Fruit fly (Drosophila melanogaster) whole organism, embryonic: ENCODE measurements around the gene CG13309.

Source experiments
- CG3065 ChIP-seq: fragments of 200-800 bp; sonication (Bioruptor generic); optimal IDR thresholded peaks from 2 replicates; lab custom pipeline; 2016; ENCODE audit warnings: missing biosample characterization, missing genetic modification characterization
- CG4854 ChIP-seq: fragments of 200-800 bp; sonication (Bioruptor generic); optimal IDR thresholded peaks from 2 replicates; lab custom pipeline; 2016; ENCODE audit warnings: missing biosample characterization, missing genetic modification characterization, inconsistent platforms
- Ssrp ChIP-seq: fragments of 200-800 bp; sonication (Bioruptor generic); optimal IDR thresholded peaks from 2 replicates; lab custom pipeline; 2018; ENCODE audit warnings: missing biosample characterization, mild to moderate bottlenecking, missing genetic modification characterization, moderate library complexity
- gcm2 ChIP-seq: fragments of 200-800 bp; sonication (Bioruptor generic); optimal IDR thresholded peaks from 2 replicates; lab custom pipeline; 2016; ENCODE audit warnings: missing biosample characterization, missing genetic modification characterization
- pan ChIP-seq, 4 experiments: fragments of >200 bp in 3 of 4; fragments of 200-800 bp in 1 of 4; sonication (Bioruptor generic) in 1 of 4; optimal IDR thresholded peaks in 3 of 4; IDR thresholded peaks in 1 of 4; 2 replicates each; pipeline versions ENCODE4 v1.3.6 to Lab custom; 2017 to 2022; ENCODE audit warnings: missing biosample characterization in 2 of 4, missing genetic modification characterization in 2 of 4, mixed read lengths in 1 of 4
- shn ChIP-seq: fragments of 200-800 bp; sonication (Bioruptor generic); optimal IDR thresholded peaks from 3 replicates; lab custom pipeline; 2016; ENCODE audit warnings: missing biosample characterization, missing genetic modification characterization

dm6 chr3L:8807113-8807651 is 3.0 kb upstream of the CG13309 start, which contains the start of the genes CG13312 and CG32024:
- TF ChIP-seq CG3065 (GFP tag; lab: Kevin White, UChicago) (no peak), gcm2 (GFP tag; lab: Kevin White, UChicago) (no peak), shn (GFP tag; lab: Kevin White, UChicago) (no peak), Ssrp (tag; lab: Kevin White, UChicago) (no peak), pan (optimal IDR thresholded peaks at IDR 0.05; lab: Kevin White, UChicago) (no peak), pan (GFP tag; optimal IDR thresholded peaks at IDR 0.05 in 1 of 2, IDR thresholded peaks at IDR 0.05 in 1 of 2) (no peak), CG4854 (GFP tag; lab: Kevin White, UChicago) (no peak)
